Fruit fly (Drosophila melanogaster): ENCODE measurements around the gene CG1136.

dm6 chr3L:4070221-4070995 is 24.0 kb downstream of the CG1136 start:
- peak; percentile 26 for TF ChIP-seq kay (GFP tag; ENCODE audit: borderline replicate concordance)
- no peak for TF ChIP-seq CG11617 (GFP tag; optimal IDR thresholded peaks at IDR 0.05)
- TF ChIP-seq Mnt (GFP tag; optimal IDR thresholded peaks at IDR 0.05) = no peak
- no peak for TF ChIP-seq pad (GFP tag; optimal IDR thresholded peaks at IDR 0.05)
- no peak for TF ChIP-seq CG1620 (GFP tag; optimal IDR thresholded peaks at IDR 0.05)
- TF ChIP-seq cnc (optimal IDR thresholded peaks at IDR 0.05) = no peak
- peak; percentile 17 for TF ChIP-seq tj (GFP tag; optimal IDR thresholded peaks at IDR 0.05)

Measured in whole organism, adult.